Worm (Caenorhabditis elegans): Measurements from ENCODE around the gene T20F7.1.

ce11 chrX:16844924-16845323 lies 27.8 kb upstream of the T20F7.1 start, which contains the start of gene F41G4.8:
- no peak for TF ChIP-seq nfyb-1 (GFP tag; IDR thresholded peaks at IDR 0.05)
- TF ChIP-seq snpc-4 (GFP tag; optimal IDR thresholded peaks at IDR 0.05), result no peak
- no peak for TF ChIP-seq snpc-4 (tag; optimal IDR thresholded peaks at IDR 0.05)
- TF ChIP-seq F22D6.2 (tag; optimal IDR thresholded peaks at IDR 0.05), result no peak
